Fruit fly (Drosophila melanogaster) whole organism, embryonic: ENCODE data around the gene Bet5.

Experiments used
- ATbp ChIP-seq: fragments of 200-800 bp; sonication (Bioruptor generic); optimal IDR thresholded peaks from 2 replicates; lab custom pipeline; 2017; ENCODE audit warnings: missing biosample characterization, mild to moderate bottlenecking, missing genetic modification characterization, missing genetic modification reagents
- B-H2 ChIP-seq: fragments of 200-800 bp; sonication (Bioruptor generic); optimal IDR thresholded peaks from 2 replicates; lab custom pipeline; 2018; ENCODE audit warnings: missing biosample characterization, mild to moderate bottlenecking, missing genetic modification characterization
- Bgb ChIP-seq: fragments of 200-800 bp; sonication (Bioruptor generic); IDR thresholded peaks from 2 replicates; pipeline ENCODE4 v1.3.6; 2022; ENCODE audit warnings: missing biosample characterization, missing genetic modification characterization; ENCODE audit not compliant: partially characterized antibody
- CG10543 ChIP-seq: fragments of 200-800 bp; sonication (Bioruptor generic); optimal IDR thresholded peaks from 3 replicates; lab custom pipeline; 2017; ENCODE audit warnings: missing biosample characterization, mild to moderate bottlenecking, missing genetic modification characterization, moderate library complexity
- CG10979 ChIP-seq: fragments of 200-800 bp; sonication (Bioruptor generic); optimal IDR thresholded peaks from 2 replicates; lab custom pipeline; 2018; ENCODE audit warnings: missing biosample characterization, mild to moderate bottlenecking, missing genetic modification characterization, moderate library complexity
- CG11398 ChIP-seq: fragments of 200-800 bp; sonication (Bioruptor generic); optimal IDR thresholded peaks from 2 replicates; lab custom pipeline; 2016; ENCODE audit warnings: missing biosample characterization, missing genetic modification characterization
- CG11504 ChIP-seq: fragments of 200-800 bp; sonication (Bioruptor generic); optimal IDR thresholded peaks from 3 replicates; lab custom pipeline; 2019; ENCODE audit warnings: missing biosample characterization, mild to moderate bottlenecking, missing genetic modification characterization, moderate library complexity
- CG13894 ChIP-seq: fragments of 200-800 bp; sonication (Bioruptor generic); optimal IDR thresholded peaks from 3 replicates; lab custom pipeline; 2018; ENCODE audit warnings: missing biosample characterization, mild to moderate bottlenecking, missing genetic modification characterization, moderate library complexity
- CG14441 ChIP-seq: fragments of 200-800 bp; sonication (Bioruptor generic); IDR thresholded peaks from 2 replicates; pipeline ENCODE4 v1.3.6; 2022; ENCODE audit warnings: missing biosample characterization, missing genetic modification characterization
- CG4404 ChIP-seq: fragments of 200-800 bp; sonication (Bioruptor generic); IDR thresholded peaks from 2 replicates; pipeline ENCODE4 v1.3.6; 2022; ENCODE audit warnings: missing biosample characterization, missing genetic modification characterization
- CG5953 ChIP-seq: fragments of 200-800 bp; sonication (Bioruptor generic); IDR thresholded peaks from 2 replicates; pipeline ENCODE4 v1.3.6; 2022; ENCODE audit warnings: missing biosample characterization, missing genetic modification characterization
- CG6854 ChIP-seq: fragments of 200-800 bp; sonication (Bioruptor generic); optimal IDR thresholded peaks from 3 replicates; lab custom pipeline; 2017; ENCODE audit warnings: missing biosample characterization, mild to moderate bottlenecking, missing genetic modification characterization
- CG7786 ChIP-seq: fragments of 200-800 bp; sonication (Bioruptor generic); optimal IDR thresholded peaks from 2 replicates; lab custom pipeline; 2016; ENCODE audit warnings: missing biosample characterization, missing genetic modification characterization
- CG7963 ChIP-seq: fragments of 200-800 bp; sonication (Bioruptor generic); IDR thresholded peaks from 3 replicates; pipeline ENCODE4 v1.3.6; 2022; ENCODE audit warnings: missing biosample characterization, missing genetic modification characterization; ENCODE audit not compliant: partially characterized antibody
- CG8089 ChIP-seq: fragments of 200-800 bp; sonication (Bioruptor generic); optimal IDR thresholded peaks from 3 replicates; lab custom pipeline; 2016; ENCODE audit warnings: missing biosample characterization, missing genetic modification characterization
- CrebB ChIP-seq: fragments of 200-800 bp; sonication (Bioruptor generic); optimal IDR thresholded peaks from 3 replicates; lab custom pipeline; 2018; ENCODE audit warnings: missing biosample characterization, mild to moderate bottlenecking, missing genetic modification characterization
- Deaf1 ChIP-seq: fragments of 200-800 bp; optimal IDR thresholded peaks from 3 replicates; lab custom pipeline; 2019; ENCODE audit warnings: missing biosample characterization, mild to moderate bottlenecking, missing genetic modification characterization, moderate library complexity
- E2f1 ChIP-seq: fragments of 200-800 bp; sonication (Bioruptor generic); IDR thresholded peaks from 2 replicates; pipeline ENCODE4 v1.3.6; 2022; ENCODE audit warnings: missing biosample characterization, missing genetic modification characterization
- E2f2 ChIP-seq: fragments of 200-800 bp; sonication (Bioruptor generic); IDR thresholded peaks from 2 replicates; pipeline ENCODE4 v1.3.6; 2022; ENCODE audit warnings: missing biosample characterization, missing genetic modification characterization
- H2.0 ChIP-seq: fragments of 200-800 bp; sonication (Bioruptor generic); IDR thresholded peaks from 2 replicates; pipeline ENCODE4 v1.3.6; 2022; ENCODE audit warnings: missing biosample characterization, missing genetic modification characterization
- Hey ChIP-seq: fragments of 200-800 bp; sonication (Bioruptor generic); optimal IDR thresholded peaks from 3 replicates; lab custom pipeline; 2018; ENCODE audit warnings: missing biosample characterization, mild to moderate bottlenecking, missing genetic modification characterization
- Jarid2 ChIP-seq: fragments of 200-800 bp; sonication (Bioruptor generic); optimal IDR thresholded peaks from 3 replicates; lab custom pipeline; 2017; ENCODE audit warnings: mild to moderate bottlenecking, missing biosample characterization, missing genetic modification reagents, missing genetic modification characterization
- NfI ChIP-seq: fragments of 200-800 bp; sonication (Bioruptor generic); optimal IDR thresholded peaks from 3 replicates; lab custom pipeline; 2018; ENCODE audit warnings: missing biosample characterization, mild to moderate bottlenecking, missing genetic modification characterization, moderate library complexity
- Oaz ChIP-seq: fragments of 200-800 bp; sonication (Bioruptor generic); IDR thresholded peaks from 2 replicates; pipeline ENCODE4 v1.3.6; 2022; ENCODE audit warnings: missing biosample characterization, missing genetic modification characterization
- Pdp1 ChIP-seq, 2 experiments: fragments of 200-800 bp; sonication (Bioruptor generic); optimal IDR thresholded peaks; 3 replicates each; lab custom pipeline; 2016; ENCODE audit warnings: missing biosample characterization in 2 of 2, missing genetic modification characterization in 2 of 2, mild to moderate bottlenecking in 1 of 2, moderate library complexity in 1 of 2
- Ptx1 ChIP-seq: fragments of 200-800 bp; sonication (Bioruptor generic); IDR thresholded peaks from 2 replicates; pipeline ENCODE4 v1.3.6; 2022; ENCODE audit warnings: missing biosample characterization, missing genetic modification characterization
- Sox102F ChIP-seq: fragments of 200-800 bp; sonication (Bioruptor generic); optimal IDR thresholded peaks from 2 replicates; lab custom pipeline; 2018; ENCODE audit warnings: missing biosample characterization, mild to moderate bottlenecking, missing genetic modification characterization, moderate library complexity
- Sry-δ ChIP-seq: fragments of 200-800 bp; sonication (Bioruptor generic); optimal IDR thresholded peaks from 2 replicates; lab custom pipeline; 2016; ENCODE audit warnings: missing biosample characterization, missing genetic modification characterization
- Usf ChIP-seq: fragments of 200-800 bp; sonication (Bioruptor generic); optimal IDR thresholded peaks from 2 replicates; lab custom pipeline; 2017; ENCODE audit warnings: missing genotype, missing biosample characterization, missing genetic modification characterization
- abd-A ChIP-seq: fragments of 200-800 bp; sonication (Bioruptor generic); optimal IDR thresholded peaks from 3 replicates; lab custom pipeline; 2019; ENCODE audit warnings: missing biosample characterization, mild to moderate bottlenecking, missing genetic modification characterization, moderate library complexity
- ash1 ChIP-seq: fragments of 200-800 bp; sonication (Bioruptor generic); optimal IDR thresholded peaks from 2 replicates; lab custom pipeline; 2018; ENCODE audit warnings: missing biosample characterization, mild to moderate bottlenecking, missing genetic modification characterization
- bab2 ChIP-seq: fragments of 200-800 bp; sonication (Bioruptor generic); optimal IDR thresholded peaks from 2 replicates; lab custom pipeline; 2016; ENCODE audit warnings: missing biosample characterization, missing genetic modification characterization
- bowl ChIP-seq: fragments of 200-800 bp; sonication (Bioruptor generic); IDR thresholded peaks from 2 replicates; pipeline ENCODE4 v1.3.6; 2022; ENCODE audit warnings: missing biosample characterization, missing genetic modification characterization
- bsh ChIP-seq, 2 experiments: fragments of 200-800 bp; sonication (Bioruptor generic); optimal IDR thresholded peaks; 2 replicates each; lab custom pipeline; 2017 to 2018; ENCODE audit warnings: mild to moderate bottlenecking in 2 of 2, missing biosample characterization in 2 of 2, missing genetic modification characterization in 2 of 2, moderate library complexity in 1 of 2
- ci ChIP-seq: fragments of 200-800 bp; sonication (Bioruptor generic); IDR thresholded peaks from 3 replicates; pipeline ENCODE4 v1.3.6; 2022; ENCODE audit warnings: missing biosample characterization, missing genetic modification characterization
- da ChIP-seq: fragments of 200-800 bp; sonication (Bioruptor generic); optimal IDR thresholded peaks from 2 replicates; lab custom pipeline; 2016; ENCODE audit warnings: missing biosample characterization, missing genetic modification characterization
- dpn ChIP-seq, 2 experiments: fragments of 200-800 bp; sonication (Bioruptor generic); optimal IDR thresholded peaks; 3 replicates each; lab custom pipeline; 2016; ENCODE audit warnings: missing biosample characterization in 2 of 2, missing genetic modification characterization in 2 of 2
- ems ChIP-seq: fragments of 200-800 bp; sonication (Bioruptor generic); optimal IDR thresholded peaks from 3 replicates; lab custom pipeline; 2016; ENCODE audit warnings: missing biosample characterization, missing genetic modification characterization
- en ChIP-seq: fragments of 200-800 bp; sonication (Bioruptor generic); optimal IDR thresholded peaks from 2 replicates; lab custom pipeline; 2016; ENCODE audit warnings: missing biosample characterization, missing genetic modification characterization
- gfzf ChIP-seq: fragments of 200-800 bp; sonication (Bioruptor generic); optimal IDR thresholded peaks from 2 replicates; lab custom pipeline; 2016; ENCODE audit warnings: missing biosample characterization, mild to moderate bottlenecking, missing genetic modification characterization, moderate library complexity
- h ChIP-seq: fragments of >200 bp; optimal IDR thresholded peaks from 2 replicates; lab custom pipeline; 2017
- hkb ChIP-seq, 2 experiments: fragments of 200-800 bp in 1 of 2; fragments of >200 bp in 1 of 2; sonication (Bioruptor generic) in 1 of 2; IDR thresholded peaks in 1 of 2; optimal IDR thresholded peaks in 1 of 2; 2 replicates each; pipeline versions ENCODE4 v1.3.6 to Lab custom; 2017 to 2022; ENCODE audit warnings: missing biosample characterization in 1 of 2, missing genetic modification characterization in 1 of 2
- hth ChIP-seq: fragments of >200 bp; optimal IDR thresholded peaks from 2 replicates; lab custom pipeline; 2017; ENCODE audit warnings: inconsistent platforms
- inv ChIP-seq: fragments of 200-800 bp; sonication (Bioruptor generic); IDR thresholded peaks from 2 replicates; pipeline ENCODE4 v1.3.6; 2022; ENCODE audit warnings: missing biosample characterization, missing genetic modification characterization; ENCODE audit not compliant: partially characterized antibody
- jigr1 ChIP-seq: fragments of 200-800 bp; sonication (Bioruptor generic); IDR thresholded peaks from 3 replicates; pipeline ENCODE4 v1.3.6; 2022; ENCODE audit warnings: missing biosample characterization, missing genetic modification characterization
- jing ChIP-seq: fragments of 200-800 bp; sonication (Bioruptor generic); optimal IDR thresholded peaks from 2 replicates; lab custom pipeline; 2018; ENCODE audit warnings: missing biosample characterization, mild to moderate bottlenecking, missing genetic modification characterization
- pfk ChIP-seq: fragments of 200-800 bp; sonication (Bioruptor generic); optimal IDR thresholded peaks from 2 replicates; lab custom pipeline; 2018; ENCODE audit warnings: missing biosample characterization, mild to moderate bottlenecking, missing genetic modification characterization, moderate library complexity
- rib ChIP-seq: fragments of 200-800 bp; sonication (Bioruptor generic); IDR thresholded peaks from 2 replicates; pipeline ENCODE4 v1.3.6; 2022; ENCODE audit warnings: missing biosample characterization, missing genetic modification characterization
- ssp ChIP-seq: fragments of 200-800 bp; sonication (Bioruptor generic); IDR thresholded peaks from 2 replicates; pipeline ENCODE4 v1.3.6; 2022; ENCODE audit warnings: missing biosample characterization, missing genetic modification characterization
- wdn ChIP-seq: fragments of 200-800 bp; sonication (Bioruptor generic); IDR thresholded peaks from 2 replicates; pipeline ENCODE4 v1.3.6; 2022; ENCODE audit warnings: missing biosample characterization, missing genetic modification characterization

The Bet5 gene

DNA sequence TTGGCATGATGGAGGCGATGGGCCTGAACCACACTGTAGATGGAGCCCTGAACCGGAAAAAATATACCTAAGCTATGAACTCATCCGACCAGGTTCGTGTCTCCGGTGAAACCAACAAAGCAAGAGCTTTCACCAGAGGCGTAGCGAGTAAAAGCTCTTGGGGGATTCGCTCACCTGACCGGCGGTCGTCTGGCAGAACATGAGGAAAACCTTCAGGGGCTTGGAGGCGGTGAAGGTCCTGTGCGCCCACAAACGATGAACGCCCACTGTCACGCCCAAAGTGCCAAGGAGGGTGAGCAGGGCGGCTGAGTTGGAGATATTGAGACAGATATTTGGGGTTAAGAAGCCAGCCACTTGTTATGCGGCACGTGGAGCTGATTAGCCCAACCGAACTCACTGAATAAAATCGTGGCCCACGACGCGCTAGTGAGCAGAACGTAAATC, 15.6 kb downstream of the Bet5 start (continued):
- no peak for TF ChIP-seq abd-A (tag; lab: Kevin White, UChicago)
- peak; percentile 67 for TF ChIP-seq CG10543
- TF ChIP-seq bsh (GFP tag; optimal IDR thresholded peaks at IDR 0.05; lab: Kevin White, UChicago), result peak in 1 of 2 experiments; percentile 15
- 0 out of 2 replicates have a peak, but pooled peaks have one; percentile 14 for TF ChIP-seq Oaz
- TF ChIP-seq jigr1 (GFP tag; lab: Robert Waterston, UW), result no peak
- peak; percentile 37 for TF ChIP-seq CG7786 (GFP tag; lab: Kevin White, UChicago)
- peak; percentile 35; the same call in 1 of the 2 replicates for TF ChIP-seq Bgb (GFP tag; lab: Robert Waterston, UW)
- TF ChIP-seq bab2 (GFP tag; lab: Kevin White, UChicago), result no peak
- TF ChIP-seq E2f1, result peak; percentile 55
- TF ChIP-seq rib (GFP tag; lab: Robert Waterston, UW), result peak; percentile 80; the same call in 1 of the 2 replicates
- peak; percentile 37; the same call in 1 of the 2 replicates for TF ChIP-seq wdn
- peak; percentile 39 for TF ChIP-seq CrebB (tag; lab: Kevin White, UChicago)
- TF ChIP-seq CG11398, result peak; percentile 16
- TF ChIP-seq CG4404 (GFP tag; lab: Robert Waterston, UW), result no peak
- TF ChIP-seq Sox102F (GFP tag; lab: Kevin White, UChicago), result no peak
- TF ChIP-seq bowl, result no peak
- TF ChIP-seq CG8089 (GFP tag; lab: Kevin White, UChicago), result no peak
- no peak for TF ChIP-seq pfk (GFP tag; lab: Kevin White, UChicago)
- no peak for TF ChIP-seq da (GFP tag; lab: Kevin White, UChicago)
- peak; percentile 40; the same call in 1 of the 2 replicates for TF ChIP-seq E2f2 (GFP tag; lab: Robert Waterston, UW)
- TF ChIP-seq hth (lab: Kevin White, UChicago), result no peak
- peak; percentile 1 for TF ChIP-seq CG13894 (tag; lab: Kevin White, UChicago)
- no peak for TF ChIP-seq CG5953 (GFP tag; lab: Robert Waterston, UW)
- peak; percentile 55; the same call in 1 of the 3 replicates for TF ChIP-seq ci (GFP tag; lab: Robert Waterston, UW)
- peak; percentile 60 for TF ChIP-seq Deaf1 (tag; lab: Kevin White, UChicago)
- peak; percentile 31 for TF ChIP-seq ems (GFP tag; lab: Kevin White, UChicago)
- peak; percentile 5 for TF ChIP-seq Sry-δ (GFP tag; lab: Kevin White, UChicago)
- no peak for TF ChIP-seq hkb (optimal IDR thresholded peaks at IDR 0.05; lab: Kevin White, UChicago)
- TF ChIP-seq hkb (GFP tag; IDR thresholded peaks at IDR 0.05; lab: Robert Waterston, UW), result peak; percentile 33; the same call in 1 of the 2 replicates
- peak; percentile 45 for TF ChIP-seq Jarid2 (GFP tag; lab: Kevin White, UChicago)
- peak; percentile 33 for TF ChIP-seq gfzf (GFP tag; lab: Kevin White, UChicago)
- TF ChIP-seq ash1, result no peak
- TF ChIP-seq B-H2 (GFP tag; lab: Kevin White, UChicago), result peak; percentile 42
- peak; percentile 46; the same call in 1 of the 2 replicates for TF ChIP-seq CG14441 (GFP tag; lab: Robert Waterston, UW)
- TF ChIP-seq inv (GFP tag; lab: Robert Waterston, UW), result no peak
- TF ChIP-seq en (GFP tag; lab: Kevin White, UChicago), result no peak
- peak; percentile 14 for TF ChIP-seq ATbp
- no peak for TF ChIP-seq ssp (GFP tag; lab: Robert Waterston, UW)
- peak; percentile 8 for TF ChIP-seq Usf (GFP tag; lab: Kevin White, UChicago)
- TF ChIP-seq NfI, result peak; percentile 16
- no peak for TF ChIP-seq h (lab: Kevin White, UChicago)
- TF ChIP-seq CG6854 (GFP tag; lab: Kevin White, UChicago), result peak; percentile 25
- TF ChIP-seq Pdp1 (GFP tag; optimal IDR thresholded peaks at IDR 0.05; lab: Kevin White, UChicago), result peak in 1 of 2 experiments; percentile 44
- no peak for TF ChIP-seq CG7963 (GFP tag; lab: Robert Waterston, UW)
- TF ChIP-seq Ptx1 (GFP tag; lab: Robert Waterston, UW), result peak; percentile 70
- no peak for TF ChIP-seq jing (GFP tag; lab: Kevin White, UChicago)
- TF ChIP-seq CG11504 (tag; lab: Kevin White, UChicago), result peak; percentile 44
- TF ChIP-seq dpn (GFP tag; optimal IDR thresholded peaks at IDR 0.05; lab: Kevin White, UChicago), result peak in 1 of 2 experiments; percentile 63
- no peak for TF ChIP-seq CG10979 (tag; lab: Kevin White, UChicago)
- peak; percentile 41; the same call in 1 of the 2 replicates for TF ChIP-seq H2.0 (GFP tag; lab: Robert Waterston, UW)
- peak; percentile 99 for TF ChIP-seq Hey (tag; lab: Kevin White, UChicago)
